Worm (Caenorhabditis elegans): Measurements from ENCODE around the gene wrt-3.
A peak's percentile ranks its signal among the peaks of the same experiment; 100 is the strongest.

Gene wrt-3

ce11 chrIV:9511221-9511638 lies 34.0 kb upstream of the wrt-3 start (continued):
- TF ChIP-seq ztf-11 (tag; optimal IDR thresholded peaks at IDR 0.05) (no peak), ZK546.5 (tag; optimal IDR thresholded peaks at IDR 0.05) (no peak), zag-1 (tag; optimal IDR thresholded peaks at IDR 0.05) (peak; percentile 51), mml-1 (tag; optimal IDR thresholded peaks at IDR 0.05) (no peak), hmg-11 (tag; optimal IDR thresholded peaks at IDR 0.05) (peak; percentile 88), pqm-1 (tag; optimal IDR thresholded peaks at IDR 0.05) (peak; percentile 0), R02D3.7 (tag; optimal IDR thresholded peaks at IDR 0.05) (peak; percentile 72), nhr-11 (tag; optimal IDR thresholded peaks at IDR 0.05) (no peak), egl-27 (tag; optimal IDR thresholded peaks at IDR 0.05) (no peak), elt-2 (tag; optimal IDR thresholded peaks at IDR 0.05) (no peak), daf-12 (tag; optimal IDR thresholded peaks at IDR 0.05) (peak; percentile 49)

- TF ChIP-seq nhr-43 (tag; optimal IDR thresholded peaks at IDR 0.05; ENCODE audit: poor library complexity, severe bottlenecking) (no peak), nfya-1 (tag; optimal IDR thresholded peaks at IDR 0.05; ENCODE audit: insufficient read depth) (peak; percentile 2), fkh-10 (GFP tag; optimal IDR thresholded peaks at IDR 0.05) (peak; percentile 17)
Measured at ce11 chrIV:9510439-9510838, 33.2 kb upstream of the wrt-3 start, which contains the start of gene C33A12.4. Gene C33A12.4, minus strand, starts transcription at chrIV:9510569.

- TF ChIP-seq lsy-12 (tag; optimal IDR thresholded peaks at IDR 0.05) (no peak), lin-15B (tag; optimal IDR thresholded peaks at IDR 0.05) (no peak), nhr-237 (tag; optimal IDR thresholded peaks at IDR 0.05) (no peak), egl-5 (tag; optimal IDR thresholded peaks at IDR 0.05) (no peak), ZK546.5 (tag; optimal IDR thresholded peaks at IDR 0.05) (no peak), unc-39 (tag; optimal IDR thresholded peaks at IDR 0.05) (no peak), ztf-11 (tag; optimal IDR thresholded peaks at IDR 0.05) (no peak), snpc-4 (tag; optimal IDR thresholded peaks at IDR 0.05) (peak; percentile 44), ceh-9 (tag; optimal IDR thresholded peaks at IDR 0.05) (no peak), nhr-25 (tag; optimal IDR thresholded peaks at IDR 0.05) (peak; percentile 19), elt-2 (tag; optimal IDR thresholded peaks at IDR 0.05) (peak; percentile 21), nhr-77 (tag; optimal IDR thresholded peaks at IDR 0.05) (no peak), ama-1 (optimal IDR thresholded peaks at IDR 0.05) (no peak), nhr-11 (tag; optimal IDR thresholded peaks at IDR 0.05) (no peak), aly-2 (tag; optimal IDR thresholded peaks at IDR 0.05) (no peak), nhr-28 (tag; optimal IDR thresholded peaks at IDR 0.05) (no peak), eor-1 (tag; optimal IDR thresholded peaks at IDR 0.05) (no peak), pha-4 (tag; optimal IDR thresholded peaks at IDR 0.05) (peak; percentile 78)
Measured at ce11 chrIV:9508612-9509011, 31.4 kb upstream of the wrt-3 start, which contains the start of gene ethe-1. Gene ethe-1, minus strand, starts transcription at chrIV:9508761.

- TF ChIP-seq nhr-43 (tag; optimal IDR thresholded peaks at IDR 0.05; ENCODE audit: poor library complexity, severe bottlenecking) (no peak), unc-62 (GFP tag; optimal IDR thresholded peaks at IDR 0.05) (no peak), fkh-2 (tag; optimal IDR thresholded peaks at IDR 0.05) (no peak), ceh-9 (tag; optimal IDR thresholded peaks at IDR 0.05) (no peak), ceh-28 (tag; optimal IDR thresholded peaks at IDR 0.05) (no peak), elt-1 (tag; optimal IDR thresholded peaks at IDR 0.05) (no peak), egl-27 (tag; optimal IDR thresholded peaks at IDR 0.05) (no peak)
Measured at ce11 chrIV:9506251-9506650, 29.0 kb upstream of the wrt-3 start, which contains the start of gene ttr-9. Gene ttr-9, minus strand, starts transcription at chrIV:9506351.

ce11 chrIV:9500100-9500499 lies 22.8 kb upstream of the wrt-3 start, which contains the start of gene ugt-21:
Gene ugt-21, plus strand, starts transcription at chrIV:9500311.
- no peak for TF ChIP-seq nhr-12 (tag; optimal IDR thresholded peaks at IDR 0.05)
- peak; percentile 52 for TF ChIP-seq elt-2 (tag; optimal IDR thresholded peaks at IDR 0.05)
- no peak for TF ChIP-seq ama-1 (optimal IDR thresholded peaks at IDR 0.05)
- no peak for TF ChIP-seq lin-39 (tag; optimal IDR thresholded peaks at IDR 0.05)
- no peak for TF ChIP-seq sea-2 (GFP tag; optimal IDR thresholded peaks at IDR 0.05)
